Fruit fly (Drosophila melanogaster): Measurements from ENCODE around the gene rdgA.

dm6 chrX:8895018-8895392 lies 11.9 kb upstream of the rdgA start:
- TF ChIP-seq CG14655 (GFP tag; optimal IDR thresholded peaks at IDR 0.05) (no peak), CG34367 (tag; optimal IDR thresholded peaks at IDR 0.05) (no peak), fd96Ca (GFP tag; IDR thresholded peaks at IDR 0.05) (no peak), EcR (GFP tag; optimal IDR thresholded peaks at IDR 0.05) (no peak)
